Fruit fly (Drosophila melanogaster) whole organism, embryonic: ENCODE measurements around the gene MsrA.

Source experiments
- Abd-B ChIP-seq: fragments of 200-800 bp; sonication (Bioruptor generic); optimal IDR thresholded peaks from 2 replicates; lab custom pipeline; 2018; ENCODE audit warnings: missing biosample characterization, mild to moderate bottlenecking, missing genetic modification characterization, moderate library complexity
- B-H2 ChIP-seq: fragments of 200-800 bp; sonication (Bioruptor generic); optimal IDR thresholded peaks from 2 replicates; lab custom pipeline; 2018; ENCODE audit warnings: missing biosample characterization, mild to moderate bottlenecking, missing genetic modification characterization
- CG11247 ChIP-seq: fragments of 200-800 bp; sonication (Bioruptor generic); IDR thresholded peaks from 2 replicates; pipeline ENCODE4 v1.3.6; 2022; ENCODE audit warnings: missing biosample characterization, missing genetic modification characterization
- CG12155 ChIP-seq: fragments of 200-800 bp; sonication (Bioruptor generic); optimal IDR thresholded peaks from 3 replicates; lab custom pipeline; 2016; ENCODE audit warnings: missing biosample characterization, missing genetic modification characterization
- CG13287 ChIP-seq: fragments of 200-800 bp; sonication (Bioruptor generic); IDR thresholded peaks from 2 replicates; pipeline ENCODE4 v1.3.6; 2022; ENCODE audit warnings: missing biosample characterization, missing genetic modification characterization; ENCODE audit not compliant: partially characterized antibody
- CG17186 ChIP-seq: fragments of 200-800 bp; sonication (Bioruptor generic); optimal IDR thresholded peaks from 3 replicates; lab custom pipeline; 2017; ENCODE audit warnings: missing biosample characterization, missing genetic modification reagents, missing genetic modification characterization
- CG17829 ChIP-seq: fragments of 200-800 bp; optimal IDR thresholded peaks from 2 replicates; lab custom pipeline; 2019; ENCODE audit warnings: missing biosample characterization, mild to moderate bottlenecking, missing genetic modification characterization, moderate library complexity
- CG1832 ChIP-seq: fragments of 200-800 bp; sonication (Bioruptor generic); optimal IDR thresholded peaks from 2 replicates; lab custom pipeline; 2017; ENCODE audit warnings: missing biosample characterization, mild to moderate bottlenecking, missing genetic modification characterization, inconsistent platforms
- CG18476 ChIP-seq: fragments of 200-800 bp; sonication (Bioruptor generic); optimal IDR thresholded peaks from 2 replicates; lab custom pipeline; 2016; ENCODE audit warnings: missing biosample characterization, mild to moderate bottlenecking, missing genetic modification characterization
- CG2712 ChIP-seq: fragments of 200-800 bp; optimal IDR thresholded peaks from 3 replicates; lab custom pipeline; 2019; ENCODE audit warnings: missing biosample characterization, mild to moderate bottlenecking, missing genetic modification characterization, moderate library complexity
- CG30431 ChIP-seq: fragments of 200-800 bp; sonication (Bioruptor generic); optimal IDR thresholded peaks from 2 replicates; lab custom pipeline; 2017; ENCODE audit warnings: missing biosample characterization, missing genetic modification characterization
- CG31365 ChIP-seq: fragments of 200-800 bp; sonication (Bioruptor generic); optimal IDR thresholded peaks from 2 replicates; lab custom pipeline; 2018; ENCODE audit warnings: missing biosample characterization, mild to moderate bottlenecking, missing genetic modification characterization
- CG3163 ChIP-seq: fragments of 200-800 bp; sonication (Bioruptor generic); optimal IDR thresholded peaks from 3 replicates; lab custom pipeline; 2016; ENCODE audit warnings: missing biosample characterization, missing genetic modification characterization
- CG4328 ChIP-seq: fragments of 200-800 bp; sonication (Bioruptor generic); optimal IDR thresholded peaks from 3 replicates; lab custom pipeline; 2017; ENCODE audit warnings: missing biosample characterization, missing genetic modification reagents, missing genetic modification characterization
- CG4404 ChIP-seq: fragments of 200-800 bp; sonication (Bioruptor generic); IDR thresholded peaks from 2 replicates; pipeline ENCODE4 v1.3.6; 2022; ENCODE audit warnings: missing biosample characterization, missing genetic modification characterization
- CG5245 ChIP-seq: fragments of 200-800 bp; sonication (Bioruptor generic); optimal IDR thresholded peaks from 3 replicates; lab custom pipeline; 2016; ENCODE audit warnings: missing biosample characterization, missing genetic modification characterization
- CG6765 ChIP-seq: fragments of 200-800 bp; sonication (Bioruptor generic); optimal IDR thresholded peaks from 3 replicates; lab custom pipeline; 2017; ENCODE audit warnings: missing biosample characterization, mild to moderate bottlenecking, missing genetic modification characterization
- CG9437 ChIP-seq: fragments of 200-800 bp; sonication (Bioruptor generic); optimal IDR thresholded peaks from 2 replicates; lab custom pipeline; 2018; ENCODE audit warnings: missing biosample characterization, mild to moderate bottlenecking, missing genetic modification characterization
- CG9817 ChIP-seq: fragments of 200-800 bp; sonication (Bioruptor generic); optimal IDR thresholded peaks from 2 replicates; lab custom pipeline; 2018; ENCODE audit warnings: missing biosample characterization, mild to moderate bottlenecking, missing genetic modification characterization, moderate library complexity
- CoRest ChIP-seq: fragments of 200-800 bp; sonication (Bioruptor generic); optimal IDR thresholded peaks from 3 replicates; lab custom pipeline; 2018; ENCODE audit warnings: missing biosample characterization, mild to moderate bottlenecking, missing genetic modification characterization, moderate library complexity
- Dbx ChIP-seq: fragments of 200-800 bp; sonication (Bioruptor generic); IDR thresholded peaks from 3 replicates; pipeline ENCODE4 v1.3.6; 2022; ENCODE audit warnings: missing biosample characterization, missing genetic modification characterization
- HHEX ChIP-seq: fragments of 200-800 bp; sonication (Bioruptor generic); optimal IDR thresholded peaks from 3 replicates; lab custom pipeline; 2017; ENCODE audit warnings: missing biosample characterization, mild to moderate bottlenecking, missing genetic modification characterization, missing genetic modification reagents
- Hmx ChIP-seq: fragments of 200-800 bp; sonication (Bioruptor generic); optimal IDR thresholded peaks from 2 replicates; lab custom pipeline; 2016; ENCODE audit warnings: missing biosample characterization, missing genetic modification characterization
- Hr51 ChIP-seq, 2 experiments: fragments of 200-800 bp; sonication (Bioruptor generic); optimal IDR thresholded peaks; 2 replicates in 1 of 2; 3 replicates in 1 of 2; lab custom pipeline; 2016 to 2018; ENCODE audit warnings: missing biosample characterization in 2 of 2, missing genetic modification characterization in 2 of 2, mild to moderate bottlenecking in 1 of 2, moderate library complexity in 1 of 2
- Hsf ChIP-seq: fragments of 200-800 bp; sonication (Bioruptor generic); optimal IDR thresholded peaks from 3 replicates; lab custom pipeline; 2016; ENCODE audit warnings: missing biosample characterization, missing genetic modification characterization
- MESR4 ChIP-seq: fragments of 200-800 bp; sonication (Bioruptor generic); optimal IDR thresholded peaks from 2 replicates; lab custom pipeline; 2018; ENCODE audit warnings: missing biosample characterization, mild to moderate bottlenecking, missing genetic modification characterization, moderate library complexity
- Sin3A ChIP-seq: fragments of >200 bp; optimal IDR thresholded peaks from 2 replicates; lab custom pipeline; 2018
- TFAM ChIP-seq: fragments of 200-800 bp; sonication (Bioruptor generic); optimal IDR thresholded peaks from 2 replicates; lab custom pipeline; 2017; ENCODE audit warnings: missing biosample characterization, missing genetic modification characterization, inconsistent platforms
- bbx ChIP-seq: fragments of 200-800 bp; sonication (Bioruptor generic); IDR thresholded peaks from 2 replicates; pipeline ENCODE4 v1.3.6; 2022; ENCODE audit warnings: missing biosample characterization, missing genetic modification characterization; ENCODE audit not compliant: partially characterized antibody
- crp ChIP-seq, 2 experiments: fragments of 200-800 bp; sonication (Bioruptor generic); optimal IDR thresholded peaks; 2 replicates in 1 of 2; 3 replicates in 1 of 2; lab custom pipeline; 2017; ENCODE audit warnings: missing biosample characterization in 2 of 2, missing genetic modification characterization in 2 of 2, mild to moderate bottlenecking in 1 of 2, moderate library complexity in 1 of 2
- fd102C ChIP-seq: fragments of 200-800 bp; sonication (Bioruptor generic); optimal IDR thresholded peaks from 2 replicates; lab custom pipeline; 2018; ENCODE audit warnings: missing biosample characterization, mild to moderate bottlenecking, missing genetic modification characterization, moderate library complexity
- ham ChIP-seq: fragments of 200-800 bp; sonication (Bioruptor generic); IDR thresholded peaks from 2 replicates; pipeline ENCODE4 v1.3.6; 2022; ENCODE audit warnings: missing biosample characterization, missing genetic modification characterization
- hkb ChIP-seq, 2 experiments: fragments of 200-800 bp in 1 of 2; fragments of >200 bp in 1 of 2; sonication (Bioruptor generic) in 1 of 2; IDR thresholded peaks in 1 of 2; optimal IDR thresholded peaks in 1 of 2; 2 replicates each; pipeline versions ENCODE4 v1.3.6 to Lab custom; 2017 to 2022; ENCODE audit warnings: missing biosample characterization in 1 of 2, missing genetic modification characterization in 1 of 2
- inv ChIP-seq: fragments of 200-800 bp; sonication (Bioruptor generic); IDR thresholded peaks from 2 replicates; pipeline ENCODE4 v1.3.6; 2022; ENCODE audit warnings: missing biosample characterization, missing genetic modification characterization; ENCODE audit not compliant: partially characterized antibody
- kay ChIP-seq: fragments of 200-800 bp; sonication (Bioruptor generic); optimal IDR thresholded peaks from 2 replicates; lab custom pipeline; 2016; ENCODE audit warnings: missing biosample characterization, missing genetic modification characterization
- lbe ChIP-seq: fragments of 200-800 bp; sonication (Bioruptor generic); optimal IDR thresholded peaks from 2 replicates; lab custom pipeline; 2016; ENCODE audit warnings: missing biosample characterization, mild to moderate bottlenecking, missing genetic modification characterization
- mam ChIP-seq: fragments of 200-800 bp; sonication (Bioruptor generic); optimal IDR thresholded peaks from 3 replicates; lab custom pipeline; 2016; ENCODE audit warnings: missing biosample characterization, missing genetic modification characterization
- odd ChIP-seq: fragments of 200-800 bp; sonication (Bioruptor generic); optimal IDR thresholded peaks from 2 replicates; lab custom pipeline; 2017; ENCODE audit warnings: missing biosample characterization, mild to moderate bottlenecking, missing genetic modification characterization
- onecut ChIP-seq: fragments of 200-800 bp; sonication (Bioruptor generic); IDR thresholded peaks from 2 replicates; pipeline ENCODE4 v1.3.6; 2022; ENCODE audit warnings: missing biosample characterization, missing genetic modification characterization
- psq ChIP-seq: fragments of 200-800 bp; sonication (Bioruptor generic); optimal IDR thresholded peaks from 2 replicates; lab custom pipeline; 2017; ENCODE audit warnings: missing biosample characterization, missing genetic modification characterization
- sc ChIP-seq, 3 experiments: fragments of >200 bp in 2 of 3; fragments of 200-800 bp in 1 of 3; sonication (Bioruptor generic) in 1 of 3; optimal IDR thresholded peaks; 2 replicates in 2 of 3; 3 replicates in 1 of 3; lab custom pipeline; 2017; ENCODE audit warnings: mild to moderate bottlenecking in 1 of 3, missing biosample characterization in 1 of 3, missing genetic modification characterization in 1 of 3, missing genetic modification reagents in 1 of 3
- sd ChIP-seq: fragments of 200-800 bp; sonication (Bioruptor generic); optimal IDR thresholded peaks from 3 replicates; lab custom pipeline; 2018; ENCODE audit warnings: missing biosample characterization, mild to moderate bottlenecking, missing genetic modification characterization, moderate library complexity
- slbo ChIP-seq: fragments of 200-800 bp; sonication (Bioruptor generic); IDR thresholded peaks from 2 replicates; pipeline ENCODE4 v1.3.6; 2022; ENCODE audit warnings: missing biosample characterization, missing genetic modification characterization
- sr ChIP-seq: fragments of 200-800 bp; sonication (Bioruptor generic); IDR thresholded peaks from 3 replicates; pipeline ENCODE4 v1.3.6; 2022; ENCODE audit warnings: missing biosample characterization, missing genetic modification characterization
- ttk ChIP-seq: fragments of 200-800 bp; sonication (Bioruptor generic); IDR thresholded peaks from 2 replicates; pipeline ENCODE4 v2.1.2; 2022; ENCODE audit warnings: missing biosample characterization, missing genetic modification characterization
- tx ChIP-seq: fragments of 200-800 bp; sonication (Bioruptor generic); optimal IDR thresholded peaks from 2 replicates; lab custom pipeline; 2016; ENCODE audit warnings: missing biosample characterization, missing genetic modification characterization
- wdn ChIP-seq: fragments of 200-800 bp; sonication (Bioruptor generic); IDR thresholded peaks from 2 replicates; pipeline ENCODE4 v1.3.6; 2022; ENCODE audit warnings: missing biosample characterization, missing genetic modification characterization
- wor ChIP-seq: fragments of 200-800 bp; sonication (Bioruptor generic); IDR thresholded peaks from 2 replicates; pipeline ENCODE4 v1.3.6; 2022; ENCODE audit warnings: missing biosample characterization, missing genetic modification characterization

MsrA gene

dm6 chr3L:15533402-15534129, 22.7 kb downstream of the MsrA start (continued):
- no peak for TF ChIP-seq CG9437
- peak; percentile 36 for TF ChIP-seq CoRest (tag; lab: Kevin White, UChicago)
- no peak for TF ChIP-seq sr (GFP tag; lab: Robert Waterston, UW)
- TF ChIP-seq Hmx (GFP tag; lab: Kevin White, UChicago): no peak
- no peak for TF ChIP-seq B-H2 (GFP tag; lab: Kevin White, UChicago)
- peak; percentile 52 for TF ChIP-seq mam (GFP tag; lab: Kevin White, UChicago)
- TF ChIP-seq CG4404 (GFP tag; lab: Robert Waterston, UW): no peak
- TF ChIP-seq CG18476 (GFP tag; lab: Kevin White, UChicago): no peak
- TF ChIP-seq sd (tag; lab: Kevin White, UChicago): no peak
- TF ChIP-seq CG17186 (GFP tag; lab: Kevin White, UChicago): peak; percentile 30
- peak; percentile 1 for TF ChIP-seq CG12155 (GFP tag; lab: Kevin White, UChicago)
- no peak for TF ChIP-seq CG13287
- no peak for TF ChIP-seq hkb (optimal IDR thresholded peaks at IDR 0.05; lab: Kevin White, UChicago)
- peak; percentile 27; the same call in 1 of the 2 replicates for TF ChIP-seq hkb (GFP tag; IDR thresholded peaks at IDR 0.05; lab: Robert Waterston, UW)
- no peak for TF ChIP-seq MESR4 (GFP tag; lab: Kevin White, UChicago)
- no peak for TF ChIP-seq psq (GFP tag; lab: Kevin White, UChicago)
- TF ChIP-seq Hr51 (GFP tag; optimal IDR thresholded peaks at IDR 0.05; lab: Kevin White, UChicago): peak in 1 of 2 experiments; percentile 65
- no peak for TF ChIP-seq kay (GFP tag; lab: Kevin White, UChicago)
- no peak for TF ChIP-seq inv (GFP tag; lab: Robert Waterston, UW)
- TF ChIP-seq sc (optimal IDR thresholded peaks at IDR 0.05; lab: Kevin White, UChicago): no peak
- TF ChIP-seq sc (GFP tag; optimal IDR thresholded peaks at IDR 0.05; lab: Kevin White, UChicago): no peak
- TF ChIP-seq CG30431 (GFP tag; lab: Kevin White, UChicago): no peak
- TF ChIP-seq CG6765 (GFP tag; lab: Kevin White, UChicago): no peak
- TF ChIP-seq wor (GFP tag; lab: Robert Waterston, UW): no peak
- peak; percentile 12 for TF ChIP-seq CG4328 (GFP tag; lab: Kevin White, UChicago)
- TF ChIP-seq onecut (GFP tag; lab: Robert Waterston, UW): no peak
- TF ChIP-seq Dbx: no peak; the same call in 2 of the 3 replicates
- no peak for TF ChIP-seq Sin3A (lab: Kevin White, UChicago)
- no peak for TF ChIP-seq ham (GFP tag; lab: Robert Waterston, UW)
- TF ChIP-seq fd102C (GFP tag; lab: Kevin White, UChicago): no peak
- peak; percentile 14; the same call in 1 of the 2 replicates for TF ChIP-seq CG11247 (GFP tag; lab: Robert Waterston, UW)
- TF ChIP-seq crp (GFP tag; optimal IDR thresholded peaks at IDR 0.05; lab: Kevin White, UChicago): no peak
- no peak for TF ChIP-seq odd (GFP tag; lab: Kevin White, UChicago)
- TF ChIP-seq bbx (GFP tag; lab: Robert Waterston, UW): no peak
- no peak for TF ChIP-seq CG31365 (tag; lab: Kevin White, UChicago)
- TF ChIP-seq slbo (GFP tag; lab: Robert Waterston, UW): 0 out of 2 replicates have a peak, but pooled peaks have one; percentile 5
- no peak for TF ChIP-seq wdn (GFP tag; lab: Robert Waterston, UW)
- no peak for TF ChIP-seq TFAM (GFP tag; lab: Kevin White, UChicago)
- TF ChIP-seq CG5245: no peak
- TF ChIP-seq CG3163: peak; percentile 16
- peak; percentile 40 for TF ChIP-seq HHEX
- TF ChIP-seq ttk (GFP tag; lab: Robert Waterston, UW): peak; percentile 53
- no peak for TF ChIP-seq CG1832 (GFP tag; lab: Kevin White, UChicago)
- peak; percentile 63 for TF ChIP-seq CG2712 (tag; lab: Kevin White, UChicago)
- TF ChIP-seq CG17829 (tag; lab: Kevin White, UChicago): peak; percentile 42
- no peak for TF ChIP-seq Hsf (GFP tag; lab: Kevin White, UChicago)
- TF ChIP-seq Abd-B (GFP tag; lab: Kevin White, UChicago): peak; percentile 13
- peak; percentile 28 for TF ChIP-seq CG9817 (tag; lab: Kevin White, UChicago)
- no peak for TF ChIP-seq tx (GFP tag; lab: Kevin White, UChicago)
- peak; percentile 87 for TF ChIP-seq lbe
